Worm (Caenorhabditis elegans) whole organism, midembryonic: ENCODE results near the gene C02F5.2.

Source experiments
- T22C8.4 ChIP-seq: fragments of 200-800 bp; sonication (Bioruptor generic); IDR thresholded peaks from 2 replicates; pipeline ENCODE4 v1.3.6; 2022; ENCODE audit warnings: missing genetic modification characterization, missing compliant biosample characterization
- flt-1 ChIP-seq: fragments of 200-800 bp; sonication (Bioruptor generic); IDR thresholded peaks from 2 replicates; pipeline ENCODE4 v1.3.6; 2022; ENCODE audit warnings: missing genetic modification characterization, missing compliant biosample characterization

DNA sequence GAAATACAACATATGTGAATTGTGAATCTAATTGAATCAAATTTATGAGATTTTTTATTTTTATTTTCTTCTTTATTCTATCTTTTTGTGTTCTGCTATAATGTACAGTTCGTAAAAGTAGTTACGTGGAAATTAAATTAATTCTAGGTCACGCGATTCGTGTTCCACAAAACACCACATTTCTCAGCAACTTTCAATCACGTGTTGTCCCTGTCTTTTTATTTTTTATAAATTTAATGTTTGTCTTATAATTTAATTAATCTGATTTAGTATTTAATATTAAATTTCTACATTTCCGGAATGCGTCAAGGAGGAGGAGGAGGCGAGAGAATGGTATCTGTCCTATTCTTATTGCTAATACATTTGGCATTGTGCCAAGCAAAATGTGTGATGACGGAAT, 8.6 kb downstream of the C02F5.2 start, which contains the start of gene ncr-2:
- TF ChIP-seq flt-1 (GFP tag; lab: Robert Waterston, UW) (no peak), T22C8.4 (GFP tag; lab: Robert Waterston, UW) (no peak)
